Worm (Caenorhabditis elegans) whole organism, L4 larva: ENCODE measurements around the gene fbxb-117.

Experiments used
- F26F4.8 ChIP-seq: fragments of 200-800 bp; sonication (Bioruptor generic); conservative IDR thresholded peaks from 2 replicates; pipeline ENCODE4 v1.3.6; 2022; ENCODE audit warnings: missing genetic modification characterization, missing compliant biosample characterization
- F49E8.2 ChIP-seq: sonication (generic microtip); optimal IDR thresholded peaks from 2 replicates; lab custom pipeline; 2016; ENCODE audit warnings: missing compliant biosample characterization, mild to moderate bottlenecking, missing genetic modification characterization, borderline replicate concordance
- R02D3.7 ChIP-seq: fragments of 150-350 bp; sonication (generic microtip); optimal IDR thresholded peaks from 3 replicates; lab custom pipeline; 2014; ENCODE audit warnings: missing biosample characterization, missing genetic modification characterization
- Y5F2A.4 ChIP-seq: fragments of 200-800 bp; sonication (Bioruptor generic); optimal IDR thresholded peaks from 2 replicates; lab custom pipeline; 2018; ENCODE audit warnings: mild to moderate bottlenecking, missing genetic modification characterization, missing compliant biosample characterization
- Y75B8A.6 ChIP-seq: fragments of 200-800 bp; sonication (Bioruptor generic); IDR thresholded peaks from 2 replicates; pipeline ENCODE4 v1.3.6; 2022; ENCODE audit warnings: missing genetic modification reagents, missing genetic modification characterization, missing compliant biosample characterization
- ZK546.5 ChIP-seq, 2 experiments: sonication (generic microtip); optimal IDR thresholded peaks; 2 replicates each; lab custom pipeline; 2017; ENCODE audit warnings: missing biosample characterization in 2 of 2, missing genetic modification characterization in 2 of 2
- aha-1 ChIP-seq: fragments of 150-350 bp; peaks from one replicate; lab custom pipeline; 2014; ENCODE audit warnings: missing biosample characterization, missing genetic modification characterization
- aly-2 ChIP-seq: sonication (generic microtip); optimal IDR thresholded peaks from 2 replicates; lab custom pipeline; 2018; ENCODE audit warnings: missing biosample characterization, missing genetic modification characterization
- ceh-62 ChIP-seq: sonication (generic microtip); optimal IDR thresholded peaks from 2 replicates; lab custom pipeline; 2017; ENCODE audit warnings: missing biosample characterization, missing genetic modification characterization
- ceh-82 ChIP-seq: sonication (generic microtip); optimal IDR thresholded peaks from 2 replicates; lab custom pipeline; 2017; ENCODE audit warnings: missing biosample characterization, missing genetic modification characterization
- ctbp-1 ChIP-seq: fragments of 200-800 bp; sonication (Bioruptor generic); IDR thresholded peaks from 2 replicates; pipeline ENCODE4 v1.3.6; 2022; ENCODE audit warnings: missing genetic modification reagents, missing genetic modification characterization, missing compliant biosample characterization
- daf-19 ChIP-seq: fragments of 200-800 bp; sonication (Bioruptor generic); conservative IDR thresholded peaks from 2 replicates; pipeline ENCODE4 v1.3.6; 2022; ENCODE audit warnings: missing genetic modification characterization, missing compliant biosample characterization
- daf-8 ChIP-seq: fragments of 200-800 bp; sonication (Bioruptor generic); IDR thresholded peaks from 2 replicates; pipeline ENCODE4 v1.3.6; 2022; ENCODE audit warnings: missing genetic modification characterization, missing compliant biosample characterization
- dmd-6 ChIP-seq: fragments of 200-800 bp; sonication (Bioruptor generic); IDR thresholded peaks from 2 replicates; pipeline ENCODE4 v1.3.6; 2022; ENCODE audit warnings: missing genetic modification reagents, missing genetic modification characterization, missing compliant biosample characterization
- dmd-9 ChIP-seq: fragments of 200-800 bp; sonication (Bioruptor generic); IDR thresholded peaks from 2 replicates; pipeline ENCODE4 v1.3.6; 2022; ENCODE audit warnings: missing genetic modification reagents, missing genetic modification characterization, missing compliant biosample characterization
- dpl-1 ChIP-seq: fragments of 150-350 bp; optimal IDR thresholded peaks from 2 replicates; lab custom pipeline; 2014; ENCODE audit warnings: missing biosample characterization, missing genetic modification reagents, missing genetic modification characterization
- duxl-1 ChIP-seq: sonication (generic microtip); optimal IDR thresholded peaks from 2 replicates; lab custom pipeline; 2016; ENCODE audit warnings: mild to moderate bottlenecking, missing genetic modification characterization, moderate library complexity, missing compliant biosample characterization; ENCODE audit not compliant: poor library complexity
- dve-1 ChIP-seq: sonication (generic microtip); optimal IDR thresholded peaks from 2 replicates; lab custom pipeline; 2017; ENCODE audit warnings: antibody characterized with exemption, mild to moderate bottlenecking, missing genetic modification characterization, missing compliant biosample characterization; ENCODE audit not compliant: insufficient read depth
- egl-27 ChIP-seq: sonication (generic microtip); optimal IDR thresholded peaks from 3 replicates; lab custom pipeline; 2017; ENCODE audit warnings: missing biosample characterization, missing genetic modification reagents, missing genetic modification characterization
- fkh-10 ChIP-seq: fragments of 150-350 bp; optimal IDR thresholded peaks from 2 replicates; lab custom pipeline; 2014; ENCODE audit warnings: missing biosample characterization, missing genetic modification reagents, missing genetic modification characterization
- gei-8 ChIP-seq: fragments of 200-800 bp; sonication (Bioruptor generic); optimal IDR thresholded peaks from 2 replicates; lab custom pipeline; 2018; ENCODE audit warnings: mild to moderate bottlenecking, missing genetic modification characterization, missing compliant biosample characterization
- jun-1 ChIP-seq: fragments of 150-350 bp; optimal IDR thresholded peaks from 2 replicates; lab custom pipeline; 2014; ENCODE audit warnings: missing biosample characterization, missing genetic modification reagents, missing genetic modification characterization
- madf-5 ChIP-seq, 2 experiments: fragments of 200-800 bp; sonication (Bioruptor generic); IDR thresholded peaks; 2 replicates each; pipeline ENCODE4 v1.3.6; 2022; ENCODE audit warnings: missing compliant biosample characterization in 2 of 2, missing genetic modification characterization in 2 of 2
- mep-1 ChIP-seq: fragments of 150-350 bp; sonication (generic microtip); optimal IDR thresholded peaks from 3 replicates; lab custom pipeline; 2014; ENCODE audit warnings: missing biosample characterization, missing genetic modification characterization
- mes-2 ChIP-seq: sonication (generic microtip); optimal IDR thresholded peaks from 2 replicates; lab custom pipeline; 2016; ENCODE audit warnings: missing genotype, mild to moderate bottlenecking, missing genetic modification characterization, missing compliant biosample characterization; ENCODE audit not compliant: poor library complexity, severe bottlenecking
- mxl-2 ChIP-seq: fragments of 200-800 bp; sonication (Bioruptor generic); conservative IDR thresholded peaks from 2 replicates; pipeline ENCODE4 v1.3.6; 2022; ENCODE audit warnings: missing genetic modification reagents, missing genetic modification characterization, missing compliant biosample characterization
- nhr-237 ChIP-seq: sonication (generic microtip); optimal IDR thresholded peaks from 2 replicates; lab custom pipeline; 2017; ENCODE audit warnings: missing biosample characterization, missing genetic modification characterization
- nhr-28 ChIP-seq: fragments of 150-350 bp; optimal IDR thresholded peaks from 2 replicates; lab custom pipeline; 2014; ENCODE audit warnings: missing biosample characterization, missing genetic modification characterization
- nhr-48 ChIP-seq: sonication (generic microtip); optimal IDR thresholded peaks from 2 replicates; lab custom pipeline; 2016; ENCODE audit warnings: mild to moderate bottlenecking, missing genetic modification characterization, missing compliant biosample characterization
- nhr-76 ChIP-seq: fragments of 150-350 bp; optimal IDR thresholded peaks from 2 replicates; lab custom pipeline; 2014; ENCODE audit warnings: missing biosample characterization, missing genetic modification characterization
- nhr-77 ChIP-seq: fragments of 150-350 bp; optimal IDR thresholded peaks from 2 replicates; lab custom pipeline; 2014; ENCODE audit warnings: missing biosample characterization, missing genetic modification characterization
- php-3 ChIP-seq: fragments of 200-800 bp; sonication (Bioruptor generic); IDR thresholded peaks from 2 replicates; pipeline ENCODE4 v1.3.6; 2022; ENCODE audit warnings: missing genetic modification reagents, missing genetic modification characterization, missing compliant biosample characterization
- saeg-2 ChIP-seq: fragments of 200-800 bp; sonication (Bioruptor generic); IDR thresholded peaks from 2 replicates; pipeline ENCODE4 v1.3.6; 2022; ENCODE audit warnings: missing genetic modification reagents, missing genetic modification characterization, missing compliant biosample characterization
- spr-1 ChIP-seq: sonication (generic microtip); optimal IDR thresholded peaks from 2 replicates; lab custom pipeline; 2016; ENCODE audit warnings: mild to moderate bottlenecking, missing genetic modification characterization, missing compliant biosample characterization
- unc-62 ChIP-seq, 3 experiments: fragments of 150-350 bp in 1 of 3; sonication (generic microtip); optimal IDR thresholded peaks in 2 of 3; peaks in 1 of 3; 1 replicate in 1 of 3; 2 replicates in 2 of 3; lab custom pipeline; 2014 to 2017; ENCODE audit warnings: missing biosample characterization in 3 of 3, missing genetic modification characterization in 3 of 3, missing genetic modification reagents in 3 of 3, missing genotype in 1 of 3
- vab-7 ChIP-seq: fragments of 200-800 bp; sonication (Bioruptor generic); IDR thresholded peaks from 2 replicates; pipeline ENCODE4 v1.3.6; 2022; ENCODE audit warnings: missing genetic modification reagents, missing genetic modification characterization, missing compliant biosample characterization
- zfp-3 ChIP-seq: fragments of 200-800 bp; sonication (Bioruptor generic); conservative IDR thresholded peaks from 2 replicates; pipeline ENCODE4 v1.3.6; 2022; ENCODE audit warnings: missing genetic modification reagents, missing genetic modification characterization, missing compliant biosample characterization
- zip-11 ChIP-seq: fragments of 200-800 bp; sonication (Bioruptor generic); IDR thresholded peaks from 2 replicates; pipeline ENCODE4 v1.3.6; 2022; ENCODE audit warnings: missing genetic modification characterization, missing compliant biosample characterization
- ztf-7 ChIP-seq: fragments of 150-350 bp; optimal IDR thresholded peaks from 2 replicates; lab custom pipeline; 2014; ENCODE audit warnings: missing biosample characterization, missing genetic modification characterization

Gene fbxb-117

ce11 chrV:19282314-19282713 lies at the start of gene fbxb-117:
Gene fbxb-117 (plus strand): TSS chrV:19282614.
- TF ChIP-seq F49E8.2 (tag; lab: Kevin White, UChicago) (no peak), aha-1 (tag; lab: Kevin White, UChicago) (peak; percentile 75), nhr-237 (tag; lab: Kevin White, UChicago) (no peak)
- TF ChIP-seq, all 104 proteins: peak for 1

- TF ChIP-seq ctbp-1 (GFP tag; lab: Robert Waterston, UW) (no peak), gei-8 (GFP tag; lab: Kevin White, UChicago) (no peak), nhr-237 (tag; lab: Kevin White, UChicago) (no peak)
Observed at ce11 chrV:19233469-19233868, 48.9 kb upstream of the fbxb-117 start, which contains the start of gene fbxb-116. Gene fbxb-116 (plus strand): TSS chrV:19233769.

- TF ChIP-seq nhr-28 (no peak), zip-11 (no peak), daf-19 (GFP tag; lab: Robert Waterston, UW) (no peak), dpl-1 (GFP tag; lab: Kevin White, UChicago) (no peak), ZK546.5 (tag; optimal IDR thresholded peaks at IDR 0.05; lab: Kevin White, UChicago) (no peak), dve-1 (tag; lab: Kevin White, UChicago) (no peak)
Observed at ce11 chrV:19237204-19237603, 45.2 kb upstream of the fbxb-117 start, which contains the start of gene fbxb-2. Gene fbxb-2 (minus strand): TSS chrV:19237304.

- TF ChIP-seq ztf-7 (tag; lab: Kevin White, UChicago) (no peak), nhr-76 (tag; lab: Kevin White, UChicago) (no peak), zip-11 (no peak), fkh-10 (GFP tag; lab: Kevin White, UChicago) (no peak), nhr-48 (tag; lab: Kevin White, UChicago) (no peak), dpl-1 (GFP tag; lab: Kevin White, UChicago) (no peak), jun-1 (tag; lab: Kevin White, UChicago) (no peak), spr-1 (tag; lab: Kevin White, UChicago) (no peak), aha-1 (tag; lab: Kevin White, UChicago) (no peak), Y5F2A.4 (GFP tag; lab: Kevin White, UChicago) (no peak), php-3 (GFP tag; lab: Robert Waterston, UW) (no peak), F49E8.2 (tag; lab: Kevin White, UChicago) (no peak)
Observed at ce11 chrV:19240129-19240528, 42.3 kb upstream of the fbxb-117 start, which contains the start of the genes fbxb-115 and fbxb-1. Gene fbxb-115 (minus strand): TSS chrV:19240229. Gene fbxb-1 (plus strand): TSS chrV:19240354.

ce11 chrV:19250983-19251382 lies 31.4 kb upstream of the fbxb-117 start, which contains the start of gene str-81:
Gene str-81 (minus strand): TSS chrV:19251083.
- no peak for TF ChIP-seq egl-27 (tag; lab: Kevin White, UChicago)
- TF ChIP-seq ceh-62 (tag; lab: Kevin White, UChicago): no peak
- no peak for TF ChIP-seq ceh-82 (tag; lab: Kevin White, UChicago)
- no peak for TF ChIP-seq vab-7
- no peak for TF ChIP-seq ZK546.5 (tag; optimal IDR thresholded peaks at IDR 0.05; lab: Kevin White, UChicago)
- no peak for TF ChIP-seq fkh-10 (GFP tag; lab: Kevin White, UChicago)
- no peak for TF ChIP-seq ctbp-1 (GFP tag; lab: Robert Waterston, UW)
- no peak for TF ChIP-seq mep-1
- TF ChIP-seq aly-2 (tag; lab: Kevin White, UChicago): no peak
- TF ChIP-seq ztf-7 (tag; lab: Kevin White, UChicago): no peak
- TF ChIP-seq nhr-77 (tag; lab: Kevin White, UChicago): no peak
- TF ChIP-seq duxl-1 (tag; lab: Kevin White, UChicago): no peak
- TF ChIP-seq dve-1 (tag; lab: Kevin White, UChicago): no peak
- no peak for TF ChIP-seq dmd-9 (GFP tag; lab: Robert Waterston, UW)

- TF ChIP-seq nhr-77 (tag; lab: Kevin White, UChicago) (no peak), R02D3.7 (tag; lab: Kevin White, UChicago) (no peak), unc-62 (GFP tag; optimal IDR thresholded peaks at IDR 0.05 in 1 of 2; lab: Kevin White, UChicago) (no peak), unc-62 (tag; optimal IDR thresholded peaks at IDR 0.05; lab: Kevin White, UChicago) (no peak), vab-7 (no peak), mxl-2 (GFP tag; lab: Robert Waterston, UW) (no peak), zfp-3 (no peak), madf-5 (GFP tag; IDR thresholded peaks at IDR 0.05; lab: Robert Waterston, UW) (no peak), F26F4.8 (no peak), dmd-9 (GFP tag; lab: Robert Waterston, UW) (no peak), duxl-1 (tag; lab: Kevin White, UChicago) (no peak), mes-2 (no peak), dmd-6 (GFP tag; lab: Robert Waterston, UW) (no peak), Y75B8A.6 (no peak), daf-8 (GFP tag; lab: Robert Waterston, UW) (no peak), ZK546.5 (tag; optimal IDR thresholded peaks at IDR 0.05; lab: Kevin White, UChicago) (no peak), saeg-2 (no peak)
Observed at ce11 chrV:19251844-19252243, 30.6 kb upstream of the fbxb-117 start, which contains the start of gene F21D9.11. Gene F21D9.11 (plus strand): TSS chrV:19252144.
